2 fruit fly cellular contexts compared by ENCODE assay signal in the genomic region with DNA sequence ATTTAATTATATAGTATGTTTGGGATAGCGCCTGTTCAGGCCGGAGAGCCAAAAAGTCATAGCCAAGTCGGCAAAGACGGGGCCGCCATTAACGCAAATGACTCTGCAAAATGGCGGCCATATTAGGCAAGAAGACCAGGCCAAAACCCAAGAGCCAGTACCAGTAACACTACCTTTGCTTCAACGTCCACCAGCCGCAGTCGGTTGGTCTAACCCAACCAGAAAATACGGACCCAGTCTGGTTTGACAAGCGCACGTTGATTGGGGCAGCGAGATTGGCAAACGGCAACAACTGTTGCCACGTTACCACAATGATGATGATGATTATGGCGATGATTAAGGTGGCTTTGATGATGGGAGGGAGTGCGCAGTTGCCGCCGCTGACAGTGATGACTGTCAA.
TF ChIP-seq lines count a peak whose summit lies in the region.

No protein-coding gene starts in this region.

- no peak for TF ChIP-seq CTCF in whole organism, embryonic (GFP tag; optimal IDR thresholded peaks at IDR 0.05; lab: Kevin White, UChicago)

TF ChIP-seq in whole organism, 6 proteins besides CTCF, POLR2A, EP300 and RAD21:
- TF ChIP-seq usp (GFP tag; optimal IDR thresholded peaks at IDR 0.05; lab: Kevin White, UChicago) (no peak), CG8478 (optimal IDR thresholded peaks at IDR 0.05; lab: Kevin White, UChicago) (no peak), Dll (optimal IDR thresholded peaks at IDR 0.05; lab: Kevin White, UChicago) (peak; percentile 15), EcR (GFP tag; optimal IDR thresholded peaks at IDR 0.05; lab: Kevin White, UChicago) (no peak), psq (optimal IDR thresholded peaks at IDR 0.05; lab: Kevin White, UChicago) (no peak), pan (optimal IDR thresholded peaks at IDR 0.05; lab: Kevin White, UChicago) (no peak)

TF ChIP-seq in whole organism, embryonic, 481 proteins besides CTCF, POLR2A, EP300 and RAD21:
- TF ChIP-seq Lim3 (GFP tag; IDR thresholded peaks at IDR 0.05; lab: Robert Waterston, UW) = no peak
- TF ChIP-seq Xbp1 (GFP tag; optimal IDR thresholded peaks at IDR 0.05; lab: Kevin White, UChicago) = no peak
- no peak for TF ChIP-seq CG8290 (GFP tag; optimal IDR thresholded peaks at IDR 0.05; lab: Kevin White, UChicago)
- no peak for TF ChIP-seq CG8290 (tag; optimal IDR thresholded peaks at IDR 0.05; lab: Kevin White, UChicago)
- TF ChIP-seq CG13287 (GFP tag; IDR thresholded peaks at IDR 0.05; lab: Robert Waterston, UW; ENCODE audit: partially characterized antibody) = no peak
- peak; percentile 57 for TF ChIP-seq Nf-YB (GFP tag; optimal IDR thresholded peaks at IDR 0.05; lab: Kevin White, UChicago)
- TF ChIP-seq Awh (GFP tag; IDR thresholded peaks at IDR 0.05; lab: Robert Waterston, UW) = no peak
- no peak for TF ChIP-seq CG12299 (tag; optimal IDR thresholded peaks at IDR 0.05; lab: Kevin White, UChicago)
- no peak for TF ChIP-seq D19A (tag; optimal IDR thresholded peaks at IDR 0.05; lab: Kevin White, UChicago)
- TF ChIP-seq C15 (GFP tag; IDR thresholded peaks at IDR 0.05; lab: Robert Waterston, UW) = no peak
- no peak for TF ChIP-seq HmgD (GFP tag; optimal IDR thresholded peaks at IDR 0.05; lab: Kevin White, UChicago)
- no peak for TF ChIP-seq CG32532 (GFP tag; IDR thresholded peaks at IDR 0.05; lab: Robert Waterston, UW)
- TF ChIP-seq CG31441 (GFP tag; IDR thresholded peaks at IDR 0.05; lab: Robert Waterston, UW) = no peak
- TF ChIP-seq da (GFP tag; optimal IDR thresholded peaks at IDR 0.05; lab: Kevin White, UChicago) = no peak
- no peak for TF ChIP-seq CG9817 (tag; optimal IDR thresholded peaks at IDR 0.05; lab: Kevin White, UChicago)
- no peak for TF ChIP-seq ato (GFP tag; IDR thresholded peaks at IDR 0.05; lab: Robert Waterston, UW; ENCODE audit: partially characterized antibody)
- TF ChIP-seq CG42726 (GFP tag; IDR thresholded peaks at IDR 0.05; lab: Robert Waterston, UW; ENCODE audit: partially characterized antibody) = no peak
- no peak for TF ChIP-seq CG3726 (GFP tag; IDR thresholded peaks at IDR 0.05; lab: Robert Waterston, UW)
- TF ChIP-seq NfI (GFP tag; optimal IDR thresholded peaks at IDR 0.05; lab: Kevin White, UChicago) = no peak
- no peak for TF ChIP-seq btn (GFP tag; optimal IDR thresholded peaks at IDR 0.05; lab: Kevin White, UChicago)
- TF ChIP-seq ems (GFP tag; optimal IDR thresholded peaks at IDR 0.05; lab: Kevin White, UChicago) = no peak
- no peak for TF ChIP-seq HLHmδ (GFP tag; optimal IDR thresholded peaks at IDR 0.05; lab: Kevin White, UChicago)
- TF ChIP-seq bsh (GFP tag; optimal IDR thresholded peaks at IDR 0.05; lab: Kevin White, UChicago) = no peak
- no peak for TF ChIP-seq CG16815 (GFP tag; optimal IDR thresholded peaks at IDR 0.05; lab: Kevin White, UChicago)
- TF ChIP-seq CG8478 (optimal IDR thresholded peaks at IDR 0.05; lab: Kevin White, UChicago) = peak; percentile 61
- TF ChIP-seq jing (GFP tag; optimal IDR thresholded peaks at IDR 0.05; lab: Kevin White, UChicago) = no peak
- no peak for TF ChIP-seq CG6683 (GFP tag; optimal IDR thresholded peaks at IDR 0.05; lab: Kevin White, UChicago)
- 0 out of 3 replicates have a peak, but pooled peaks have one; percentile 33 for TF ChIP-seq CG6175 (GFP tag; IDR thresholded peaks at IDR 0.05; lab: Robert Waterston, UW)
- no peak for TF ChIP-seq CG7372 (GFP tag; IDR thresholded peaks at IDR 0.05; lab: Robert Waterston, UW)
- TF ChIP-seq CG12071 (GFP tag; optimal IDR thresholded peaks at IDR 0.05; lab: Kevin White, UChicago) = no peak
- no peak for TF ChIP-seq CG7556 (GFP tag; optimal IDR thresholded peaks at IDR 0.05; lab: Kevin White, UChicago)
- no peak for TF ChIP-seq CG14667 (GFP tag; IDR thresholded peaks at IDR 0.05; lab: Robert Waterston, UW)
- no peak for TF ChIP-seq CG5245 (GFP tag; optimal IDR thresholded peaks at IDR 0.05; lab: Kevin White, UChicago)
- no peak for TF ChIP-seq NC2α (GFP tag; optimal IDR thresholded peaks at IDR 0.05; lab: Kevin White, UChicago)
- TF ChIP-seq Nf-YC (tag; optimal IDR thresholded peaks at IDR 0.05; lab: Kevin White, UChicago) = peak; percentile 78
